Fruit fly (Drosophila melanogaster): ENCODE data around the gene rst.

Gene rst

DNA sequence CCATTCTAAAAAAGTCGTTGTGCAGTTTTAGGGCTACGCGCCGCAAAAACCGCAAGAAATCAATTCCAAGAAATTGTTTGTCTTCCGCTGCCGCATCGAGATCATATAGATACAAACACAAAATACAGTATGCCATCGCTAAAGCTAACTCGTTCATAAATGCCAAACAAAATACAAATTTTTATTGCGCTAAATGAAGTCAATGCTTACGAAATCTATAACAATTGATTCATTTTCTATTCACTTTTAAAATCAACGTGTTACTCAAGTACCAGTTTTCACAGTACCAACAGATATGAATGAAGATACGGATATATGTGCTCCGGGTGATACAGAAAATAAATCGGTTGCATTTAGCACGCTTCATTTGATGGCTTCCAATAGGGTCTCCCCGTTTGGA, 34.1 kb upstream of the rst start:
- TF ChIP-seq CG3838 (GFP tag; optimal IDR thresholded peaks at IDR 0.05) (no peak), CG17186 (GFP tag; optimal IDR thresholded peaks at IDR 0.05) (no peak), hth (optimal IDR thresholded peaks at IDR 0.05) (no peak), CG2116 (GFP tag; optimal IDR thresholded peaks at IDR 0.05) (no peak), TFAM (GFP tag; optimal IDR thresholded peaks at IDR 0.05) (no peak), CG14050 (GFP tag; IDR thresholded peaks at IDR 0.05) (no peak; the same call in 2 of the 3 replicates), CkIIα-i1 (GFP tag; IDR thresholded peaks at IDR 0.05) (no peak), CHES-1-like (GFP tag; optimal IDR thresholded peaks at IDR 0.05) (no peak), CG14710 (tag; optimal IDR thresholded peaks at IDR 0.05) (peak; percentile 46), esg (GFP tag; conservative IDR thresholded peaks at IDR 0.05) (peak; percentile 33; the same call in 1 of the 2 replicates), CG10565 (GFP tag; optimal IDR thresholded peaks at IDR 0.05) (no peak), twi (tag; optimal IDR thresholded peaks at IDR 0.05) (peak; percentile 29), Poxn (GFP tag; IDR thresholded peaks at IDR 0.05) (no peak), CG11398 (GFP tag; optimal IDR thresholded peaks at IDR 0.05) (peak; percentile 18), CG32772 (GFP tag; IDR thresholded peaks at IDR 0.05) (peak; percentile 62), Ets97D (GFP tag; optimal IDR thresholded peaks at IDR 0.05) (no peak), ems (GFP tag; optimal IDR thresholded peaks at IDR 0.05) (no peak), bsh (GFP tag; optimal IDR thresholded peaks at IDR 0.05) (peak in 1 of 2 experiments; percentile 76), CG8089 (GFP tag; optimal IDR thresholded peaks at IDR 0.05) (peak; percentile 12), Jarid2 (GFP tag; optimal IDR thresholded peaks at IDR 0.05) (no peak), slbo (GFP tag; IDR thresholded peaks at IDR 0.05) (peak; percentile 56), CG13424 (tag; optimal IDR thresholded peaks at IDR 0.05) (peak; percentile 69), Hr78 (GFP tag; optimal IDR thresholded peaks at IDR 0.05) (no peak), CG2678 (tag; optimal IDR thresholded peaks at IDR 0.05) (peak; percentile 71), Hmr (GFP tag; optimal IDR thresholded peaks at IDR 0.05) (peak; percentile 20), hb (GFP tag; IDR thresholded peaks at IDR 0.05; ENCODE audit: partially characterized antibody) (no peak), CG7372 (GFP tag; IDR thresholded peaks at IDR 0.05) (0 out of 2 replicates have a peak, but pooled peaks have one; percentile 41), zf30C (GFP tag; optimal IDR thresholded peaks at IDR 0.05) (no peak), gt (GFP tag; IDR thresholded peaks at IDR 0.05) (no peak), D19A (tag; optimal IDR thresholded peaks at IDR 0.05) (peak; percentile 46), sens-2 (GFP tag; IDR thresholded peaks at IDR 0.05) (peak; percentile 49; the same call in 1 of the 2 replicates), CG10979 (tag; optimal IDR thresholded peaks at IDR 0.05) (peak; percentile 68), pho (GFP tag; optimal IDR thresholded peaks at IDR 0.05) (no peak), B-H2 (GFP tag; optimal IDR thresholded peaks at IDR 0.05) (no peak), Neu2 (GFP tag; optimal IDR thresholded peaks at IDR 0.05; ENCODE audit: borderline replicate concordance) (no peak), ac (GFP tag; optimal IDR thresholded peaks at IDR 0.05) (no peak), Sox102F (GFP tag; optimal IDR thresholded peaks at IDR 0.05) (peak; percentile 86), CG8765 (GFP tag; IDR thresholded peaks at IDR 0.05) (no peak; the same call in 1 of the 2 replicates), vnd (GFP tag; IDR thresholded peaks at IDR 0.05; ENCODE audit: partially characterized antibody) (no peak), gcm2 (GFP tag; optimal IDR thresholded peaks at IDR 0.05) (no peak), dan (GFP tag; IDR thresholded peaks at IDR 0.05) (no peak), unc-4 (GFP tag; IDR thresholded peaks at IDR 0.05; ENCODE audit: partially characterized antibody) (no peak), crp (GFP tag; optimal IDR thresholded peaks at IDR 0.05) (no peak), Gug (GFP tag; IDR thresholded peaks at IDR 0.05) (no peak), CG8478 (optimal IDR thresholded peaks at IDR 0.05) (no peak), HHEX (GFP tag; optimal IDR thresholded peaks at IDR 0.05) (peak; percentile 49), odd (GFP tag; optimal IDR thresholded peaks at IDR 0.05) (no peak), Dfd (GFP tag; optimal IDR thresholded peaks at IDR 0.05) (no peak), stwl (tag; optimal IDR thresholded peaks at IDR 0.05) (no peak), CG31224 (GFP tag; IDR thresholded peaks at IDR 0.05) (no peak), shn (GFP tag; optimal IDR thresholded peaks at IDR 0.05) (no peak)

Data from whole organism, embryonic.